Fruit fly (Drosophila melanogaster) whole organism, embryonic: ENCODE results near the gene Fife.

ENCODE experiments used
- ATbp ChIP-seq: fragments of 200-800 bp; sonication (Bioruptor generic); optimal IDR thresholded peaks from 2 replicates; lab custom pipeline; 2017; ENCODE audit warnings: missing biosample characterization, mild to moderate bottlenecking, missing genetic modification characterization, missing genetic modification reagents
- CG10462 ChIP-seq: fragments of 200-800 bp; sonication (Bioruptor generic); optimal IDR thresholded peaks from 2 replicates; lab custom pipeline; 2016; ENCODE audit warnings: missing biosample characterization, missing genetic modification characterization
- CG11560 ChIP-seq: fragments of 200-800 bp; sonication (Bioruptor generic); IDR thresholded peaks from 3 replicates; pipeline ENCODE4 v1.3.6; 2022; ENCODE audit warnings: missing biosample characterization, missing genetic modification characterization
- CG12071 ChIP-seq: fragments of 200-800 bp; sonication (Bioruptor generic); optimal IDR thresholded peaks from 3 replicates; lab custom pipeline; 2018; ENCODE audit warnings: missing biosample characterization, mild to moderate bottlenecking, missing genetic modification characterization
- CG13296 ChIP-seq: fragments of 200-800 bp; sonication (Bioruptor generic); optimal IDR thresholded peaks from 3 replicates; lab custom pipeline; 2018; ENCODE audit warnings: missing biosample characterization, mild to moderate bottlenecking, missing genetic modification characterization
- CG15601 ChIP-seq: fragments of 200-800 bp; sonication (Bioruptor generic); optimal IDR thresholded peaks from 3 replicates; lab custom pipeline; 2019; ENCODE audit warnings: missing biosample characterization, mild to moderate bottlenecking, missing genetic modification characterization, moderate library complexity
- CG17359 ChIP-seq: fragments of 200-800 bp; sonication (Bioruptor generic); optimal IDR thresholded peaks from 3 replicates; lab custom pipeline; 2018; ENCODE audit warnings: missing biosample characterization, mild to moderate bottlenecking, missing genetic modification characterization, moderate library complexity
- CG17568 ChIP-seq: fragments of 200-800 bp; sonication (Bioruptor generic); optimal IDR thresholded peaks from 2 replicates; lab custom pipeline; 2018; ENCODE audit warnings: missing biosample characterization, mild to moderate bottlenecking, missing genetic modification characterization, moderate library complexity
- CG17802 ChIP-seq: fragments of 200-800 bp; sonication (Bioruptor generic); optimal IDR thresholded peaks from 2 replicates; lab custom pipeline; 2018; ENCODE audit warnings: missing biosample characterization, mild to moderate bottlenecking, missing genetic modification characterization, moderate library complexity
- CG2875 ChIP-seq: fragments of 200-800 bp; sonication (Bioruptor generic); optimal IDR thresholded peaks from 2 replicates; lab custom pipeline; 2017; ENCODE audit warnings: missing biosample characterization, mild to moderate bottlenecking, missing genetic modification characterization, missing genetic modification reagents
- CG31224 ChIP-seq: fragments of 200-800 bp; sonication (Bioruptor generic); IDR thresholded peaks from 2 replicates; pipeline ENCODE4 v1.3.6; 2022; ENCODE audit warnings: missing biosample characterization, missing genetic modification characterization
- CG3407 ChIP-seq: fragments of 200-800 bp; sonication (Bioruptor generic); optimal IDR thresholded peaks from 2 replicates; lab custom pipeline; 2018; ENCODE audit warnings: missing biosample characterization, mild to moderate bottlenecking, missing genetic modification characterization
- CG34224 ChIP-seq: fragments of 200-800 bp; sonication (Bioruptor generic); IDR thresholded peaks from 3 replicates; pipeline ENCODE4 v1.3.6; 2022; ENCODE audit warnings: missing biosample characterization, missing genetic modification characterization; ENCODE audit not compliant: partially characterized antibody
- CG4328 ChIP-seq: fragments of 200-800 bp; sonication (Bioruptor generic); optimal IDR thresholded peaks from 3 replicates; lab custom pipeline; 2017; ENCODE audit warnings: missing biosample characterization, missing genetic modification reagents, missing genetic modification characterization
- CG4617 ChIP-seq: fragments of 200-800 bp; sonication (Bioruptor generic); optimal IDR thresholded peaks from 3 replicates; lab custom pipeline; 2016; ENCODE audit warnings: missing biosample characterization, missing genetic modification characterization, borderline replicate concordance
- CG6272 ChIP-seq: fragments of 200-800 bp; sonication (Bioruptor generic); IDR thresholded peaks from 2 replicates; pipeline ENCODE4 v1.3.6; 2022; ENCODE audit warnings: missing biosample characterization, missing genetic modification characterization
- CG9932 ChIP-seq: fragments of 200-800 bp; sonication (Bioruptor generic); IDR thresholded peaks from 2 replicates; pipeline ENCODE4 v1.3.6; 2022; ENCODE audit warnings: missing biosample characterization, missing genetic modification characterization
- Drgx ChIP-seq: fragments of 200-800 bp; sonication (Bioruptor generic); IDR thresholded peaks from 2 replicates; pipeline ENCODE4 v1.3.6; 2022; ENCODE audit warnings: missing biosample characterization, missing genetic modification characterization
- ERR ChIP-seq: fragments of 200-800 bp; sonication (Bioruptor generic); optimal IDR thresholded peaks from 2 replicates; lab custom pipeline; 2016; ENCODE audit warnings: missing biosample characterization, missing genetic modification characterization
- Gsc ChIP-seq: fragments of 200-800 bp; sonication (Bioruptor generic); IDR thresholded peaks from 2 replicates; pipeline ENCODE4 v1.3.6; 2022; ENCODE audit warnings: missing biosample characterization, missing genetic modification characterization
- HLH3B ChIP-seq: fragments of 200-800 bp; sonication (Bioruptor generic); IDR thresholded peaks from 2 replicates; pipeline ENCODE4 v1.3.6; 2022; ENCODE audit warnings: missing biosample characterization, missing genetic modification characterization
- HmgD ChIP-seq: fragments of 200-800 bp; sonication (Bioruptor generic); optimal IDR thresholded peaks from 3 replicates; lab custom pipeline; 2016; ENCODE audit warnings: missing biosample characterization, missing genetic modification characterization
- Hr51 ChIP-seq, 2 experiments: fragments of 200-800 bp; sonication (Bioruptor generic); optimal IDR thresholded peaks; 2 replicates in 1 of 2; 3 replicates in 1 of 2; lab custom pipeline; 2016 to 2018; ENCODE audit warnings: missing biosample characterization in 2 of 2, missing genetic modification characterization in 2 of 2, mild to moderate bottlenecking in 1 of 2, moderate library complexity in 1 of 2
- Med ChIP-seq: fragments of 200-800 bp; sonication (Bioruptor generic); peaks from one replicate; lab custom pipeline; 2016; ENCODE audit warnings: missing biosample characterization, missing genetic modification characterization, mild to moderate bottlenecking, inconsistent platforms, moderate library complexity
- ato ChIP-seq: fragments of 200-800 bp; sonication (Bioruptor generic); IDR thresholded peaks from 2 replicates; pipeline ENCODE4 v1.3.6; 2022; ENCODE audit warnings: missing biosample characterization, missing genetic modification characterization; ENCODE audit not compliant: partially characterized antibody
- az2 ChIP-seq: fragments of 200-800 bp; sonication (Bioruptor generic); optimal IDR thresholded peaks from 3 replicates; lab custom pipeline; 2016; ENCODE audit warnings: missing biosample characterization, missing genetic modification characterization
- bigmax ChIP-seq: fragments of 200-800 bp; sonication (Bioruptor generic); optimal IDR thresholded peaks from 2 replicates; lab custom pipeline; 2018; ENCODE audit warnings: missing biosample characterization, mild to moderate bottlenecking, missing genetic modification characterization
- gcm2 ChIP-seq: fragments of 200-800 bp; sonication (Bioruptor generic); optimal IDR thresholded peaks from 2 replicates; lab custom pipeline; 2016; ENCODE audit warnings: missing biosample characterization, missing genetic modification characterization
- grn ChIP-seq: fragments of 200-800 bp; sonication (Bioruptor generic); optimal IDR thresholded peaks from 3 replicates; lab custom pipeline; 2017; ENCODE audit warnings: missing biosample characterization, missing genetic modification characterization
- lov ChIP-seq, 2 experiments: fragments of 200-800 bp in 1 of 2; fragments of >200 bp in 1 of 2; sonication (Bioruptor generic) in 1 of 2; IDR thresholded peaks in 1 of 2; optimal IDR thresholded peaks in 1 of 2; 2 replicates in 1 of 2; 3 replicates in 1 of 2; pipeline versions ENCODE4 v1.3.6 to Lab custom; 2017 to 2022; ENCODE audit warnings: missing biosample characterization in 1 of 2, missing genetic modification characterization in 1 of 2
- nerfin-1 ChIP-seq: fragments of 200-800 bp; sonication (Bioruptor generic); optimal IDR thresholded peaks from 3 replicates; lab custom pipeline; 2019; ENCODE audit warnings: missing biosample characterization, mild to moderate bottlenecking, missing genetic modification characterization, moderate library complexity
- nmo ChIP-seq: fragments of 200-800 bp; sonication (Bioruptor generic); optimal IDR thresholded peaks from 2 replicates; lab custom pipeline; 2018; ENCODE audit warnings: missing biosample characterization, mild to moderate bottlenecking, missing genetic modification characterization, moderate library complexity
- p53 ChIP-seq: fragments of 200-800 bp; sonication (Bioruptor generic); optimal IDR thresholded peaks from 2 replicates; lab custom pipeline; 2016; ENCODE audit warnings: missing biosample characterization, missing genetic modification characterization
- repo ChIP-seq: fragments of 200-800 bp; sonication (Bioruptor generic); optimal IDR thresholded peaks from 2 replicates; lab custom pipeline; 2016; ENCODE audit warnings: missing biosample characterization, missing genetic modification characterization
- sisA ChIP-seq: fragments of 200-800 bp; sonication (Bioruptor generic); IDR thresholded peaks from 2 replicates; pipeline ENCODE4 v1.3.6; 2022; ENCODE audit warnings: missing biosample characterization, missing genetic modification characterization
- sob ChIP-seq: fragments of 200-800 bp; sonication (Bioruptor generic); IDR thresholded peaks from 2 replicates; pipeline ENCODE4 v1.3.6; 2022; ENCODE audit warnings: missing biosample characterization, missing genetic modification characterization
- stc ChIP-seq: fragments of 200-800 bp; sonication (Bioruptor generic); IDR thresholded peaks from 2 replicates; pipeline ENCODE4 v1.3.6; 2022; ENCODE audit warnings: missing biosample characterization, missing genetic modification characterization
- tgo ChIP-seq: fragments of 200-800 bp; sonication (Bioruptor generic); IDR thresholded peaks from 3 replicates; pipeline ENCODE4 v1.3.6; 2022; ENCODE audit warnings: missing biosample characterization, missing genetic modification characterization
- tna ChIP-seq: fragments of 200-800 bp; sonication (Bioruptor generic); IDR thresholded peaks from 2 replicates; pipeline ENCODE4 v1.3.6; 2022; ENCODE audit warnings: missing biosample characterization, missing genetic modification characterization; ENCODE audit not compliant: partially characterized antibody
- unpg ChIP-seq: fragments of 200-800 bp; sonication (Bioruptor generic); optimal IDR thresholded peaks from 3 replicates; lab custom pipeline; 2018; ENCODE audit warnings: missing biosample characterization, mild to moderate bottlenecking, missing genetic modification characterization, moderate library complexity
- vnd ChIP-seq: fragments of 200-800 bp; sonication (Bioruptor generic); IDR thresholded peaks from 3 replicates; pipeline ENCODE4 v1.3.6; 2022; ENCODE audit warnings: missing biosample characterization, missing genetic modification characterization; ENCODE audit not compliant: partially characterized antibody
- zf30C ChIP-seq: fragments of 200-800 bp; sonication (Bioruptor generic); optimal IDR thresholded peaks from 3 replicates; lab custom pipeline; 2018; ENCODE audit warnings: missing biosample characterization, mild to moderate bottlenecking, missing genetic modification characterization

Gene Fife

dm6 chr3L:2647523-2648378 lies 63.7 kb downstream of the Fife start, which contains the start of gene CG1246 (continued):
- TF ChIP-seq CG13296 (peak; percentile 26), CG17568 (no peak), CG17802 (tag; lab: Kevin White, UChicago) (no peak), CG4617 (GFP tag; lab: Kevin White, UChicago) (no peak), CG2875 (GFP tag; lab: Kevin White, UChicago) (no peak), stc (GFP tag; lab: Robert Waterston, UW) (no peak), ATbp (GFP tag; lab: Kevin White, UChicago) (peak; percentile 51), p53 (GFP tag; lab: Kevin White, UChicago) (no peak)

dm6 chr3L:2645068-2645467 lies 66.4 kb downstream of the Fife start, which contains the start of gene CG1143:
CG1143 (plus strand) TSS chr3L:2645368.
- no peak for TF ChIP-seq ato
- TF ChIP-seq ERR (GFP tag; lab: Kevin White, UChicago) = no peak
- no peak for TF ChIP-seq CG11560
- TF ChIP-seq gcm2 (GFP tag; lab: Kevin White, UChicago) = no peak
- TF ChIP-seq Gsc = no peak
- no peak for TF ChIP-seq CG9932 (GFP tag; lab: Robert Waterston, UW)
- no peak for TF ChIP-seq Hr51 (GFP tag; optimal IDR thresholded peaks at IDR 0.05; lab: Kevin White, UChicago)
- TF ChIP-seq HLH3B (GFP tag; lab: Robert Waterston, UW) = no peak
- TF ChIP-seq tna (GFP tag; lab: Robert Waterston, UW) = no peak
- TF ChIP-seq CG4328 (GFP tag; lab: Kevin White, UChicago) = no peak
- TF ChIP-seq sob (GFP tag; lab: Robert Waterston, UW) = no peak
- TF ChIP-seq unpg = no peak
- TF ChIP-seq CG15601 (tag; lab: Kevin White, UChicago) = no peak
- no peak for TF ChIP-seq vnd (GFP tag; lab: Robert Waterston, UW)
- TF ChIP-seq CG10462 = no peak

dm6 chr3L:2643324-2643723 lies 68.2 kb downstream of the Fife start, which contains the start of gene CG14949:
CG14949 (minus strand) TSS chr3L:2643424.
- peak; percentile 1 for TF ChIP-seq Med
- 0 out of 2 replicates have a peak, but pooled peaks have one; percentile 6 for TF ChIP-seq CG6272 (GFP tag; lab: Robert Waterston, UW)
- no peak for TF ChIP-seq bigmax (GFP tag; lab: Kevin White, UChicago)
- TF ChIP-seq lov (optimal IDR thresholded peaks at IDR 0.05; lab: Kevin White, UChicago) = no peak
- 0 out of 3 replicates have a peak, but pooled peaks have one; percentile 16 for TF ChIP-seq lov (GFP tag; IDR thresholded peaks at IDR 0.05; lab: Robert Waterston, UW)
- no peak for TF ChIP-seq CG31224 (GFP tag; lab: Robert Waterston, UW)
- TF ChIP-seq CG3407 (GFP tag; lab: Kevin White, UChicago) = no peak
- TF ChIP-seq, all 482 proteins: peak for 3

- peak; percentile 45 for TF ChIP-seq zf30C (GFP tag; lab: Kevin White, UChicago)
- peak; percentile 19 for TF ChIP-seq CG17359 (tag; lab: Kevin White, UChicago)
- 0 out of 3 replicates have a peak, but pooled peaks have one; percentile 21 for TF ChIP-seq tgo (GFP tag; lab: Robert Waterston, UW)
- TF ChIP-seq sisA (GFP tag; lab: Robert Waterston, UW) = no peak
- peak; percentile 6 for TF ChIP-seq nmo (GFP tag; lab: Kevin White, UChicago)
- TF ChIP-seq nerfin-1 (tag; lab: Kevin White, UChicago) = no peak
- no peak for TF ChIP-seq CG12071 (GFP tag; lab: Kevin White, UChicago)
- peak; percentile 7 for TF ChIP-seq az2 (GFP tag; lab: Kevin White, UChicago)
- TF ChIP-seq CG34224 = peak; percentile 12; the same call in 1 of the 3 replicates
- peak; percentile 77 for TF ChIP-seq Drgx
- no peak for TF ChIP-seq repo (GFP tag; lab: Kevin White, UChicago)
- TF ChIP-seq HmgD (GFP tag; lab: Kevin White, UChicago) = no peak
- TF ChIP-seq grn (GFP tag; lab: Kevin White, UChicago) = no peak
These were observed 75.2 kb downstream of the Fife start for dm6 chr3L:2636023-2636968.
